Fruit fly (Drosophila melanogaster) whole organism, embryonic: Measurements from ENCODE around the gene Lrch.

ENCODE experiments used
- Asciz ChIP-seq: fragments of 200-800 bp; sonication (Bioruptor generic); optimal IDR thresholded peaks from 2 replicates; lab custom pipeline; 2017; ENCODE audit warnings: missing biosample characterization, mild to moderate bottlenecking, missing genetic modification characterization, missing genetic modification reagents
- C15 ChIP-seq: fragments of 200-800 bp; sonication (Bioruptor generic); IDR thresholded peaks from 3 replicates; pipeline ENCODE4 v1.3.6; 2022; ENCODE audit warnings: missing biosample characterization, missing genetic modification characterization
- CG1024 ChIP-seq: fragments of 200-800 bp; sonication (Bioruptor generic); IDR thresholded peaks from 2 replicates; pipeline ENCODE4 v1.3.6; 2022; ENCODE audit warnings: missing biosample characterization, missing genetic modification characterization
- CG14014 ChIP-seq: fragments of 200-800 bp; sonication (Bioruptor generic); IDR thresholded peaks from 2 replicates; pipeline ENCODE4 v1.3.6; 2022; ENCODE audit warnings: missing biosample characterization, missing genetic modification characterization
- CG1603 ChIP-seq: fragments of 200-800 bp; sonication (Bioruptor generic); optimal IDR thresholded peaks from 2 replicates; lab custom pipeline; 2019; ENCODE audit warnings: missing biosample characterization, mild to moderate bottlenecking, missing genetic modification characterization, moderate library complexity
- CG17361 ChIP-seq: fragments of 200-800 bp; sonication (Bioruptor generic); IDR thresholded peaks from 3 replicates; pipeline ENCODE4 v1.3.6; 2022; ENCODE audit warnings: missing biosample characterization, missing genetic modification characterization
- CG30431 ChIP-seq: fragments of 200-800 bp; sonication (Bioruptor generic); optimal IDR thresholded peaks from 2 replicates; lab custom pipeline; 2017; ENCODE audit warnings: missing biosample characterization, missing genetic modification characterization
- CG32532 ChIP-seq: fragments of 200-800 bp; sonication (Bioruptor generic); IDR thresholded peaks from 2 replicates; pipeline ENCODE4 v1.3.6; 2022; ENCODE audit warnings: missing biosample characterization, missing genetic modification characterization
- CG42726 ChIP-seq: fragments of 200-800 bp; sonication (Bioruptor generic); IDR thresholded peaks from 2 replicates; pipeline ENCODE4 v1.3.6; 2022; ENCODE audit warnings: missing biosample characterization, missing genetic modification characterization; ENCODE audit not compliant: partially characterized antibody
- CG4404 ChIP-seq: fragments of 200-800 bp; sonication (Bioruptor generic); IDR thresholded peaks from 2 replicates; pipeline ENCODE4 v1.3.6; 2022; ENCODE audit warnings: missing biosample characterization, missing genetic modification characterization
- CG4617 ChIP-seq: fragments of 200-800 bp; sonication (Bioruptor generic); optimal IDR thresholded peaks from 3 replicates; lab custom pipeline; 2016; ENCODE audit warnings: missing biosample characterization, missing genetic modification characterization, borderline replicate concordance
- CG6254 ChIP-seq: fragments of 200-800 bp; sonication (Bioruptor generic); optimal IDR thresholded peaks from 3 replicates; lab custom pipeline; 2017; ENCODE audit warnings: mild to moderate bottlenecking, missing biosample characterization, missing genetic modification reagents, missing genetic modification characterization
- CG6765 ChIP-seq: fragments of 200-800 bp; sonication (Bioruptor generic); optimal IDR thresholded peaks from 3 replicates; lab custom pipeline; 2017; ENCODE audit warnings: missing biosample characterization, mild to moderate bottlenecking, missing genetic modification characterization
- CG6854 ChIP-seq: fragments of 200-800 bp; sonication (Bioruptor generic); optimal IDR thresholded peaks from 3 replicates; lab custom pipeline; 2017; ENCODE audit warnings: missing biosample characterization, mild to moderate bottlenecking, missing genetic modification characterization
- CG7963 ChIP-seq: fragments of 200-800 bp; sonication (Bioruptor generic); IDR thresholded peaks from 3 replicates; pipeline ENCODE4 v1.3.6; 2022; ENCODE audit warnings: missing biosample characterization, missing genetic modification characterization; ENCODE audit not compliant: partially characterized antibody
- CG8924 ChIP-seq: fragments of 200-800 bp; optimal IDR thresholded peaks from 3 replicates; lab custom pipeline; 2019; ENCODE audit warnings: missing biosample characterization, mild to moderate bottlenecking, missing genetic modification characterization, moderate library complexity
- CrebB ChIP-seq: fragments of 200-800 bp; sonication (Bioruptor generic); optimal IDR thresholded peaks from 3 replicates; lab custom pipeline; 2018; ENCODE audit warnings: missing biosample characterization, mild to moderate bottlenecking, missing genetic modification characterization
- Deaf1 ChIP-seq: fragments of 200-800 bp; optimal IDR thresholded peaks from 3 replicates; lab custom pipeline; 2019; ENCODE audit warnings: missing biosample characterization, mild to moderate bottlenecking, missing genetic modification characterization, moderate library complexity
- ERR ChIP-seq: fragments of 200-800 bp; sonication (Bioruptor generic); optimal IDR thresholded peaks from 2 replicates; lab custom pipeline; 2016; ENCODE audit warnings: missing biosample characterization, missing genetic modification characterization
- Lpt ChIP-seq: fragments of >200 bp; optimal IDR thresholded peaks from 2 replicates; lab custom pipeline; 2018; ENCODE audit warnings: missing biosample characterization, missing genetic modification characterization
- Scr ChIP-seq: fragments of 200-800 bp; sonication (Bioruptor generic); IDR thresholded peaks from 2 replicates; pipeline ENCODE4 v1.3.6; 2022; ENCODE audit warnings: missing biosample characterization, missing genetic modification characterization; ENCODE audit not compliant: partially characterized antibody
- Taf1 ChIP-seq: fragments of 200-800 bp; sonication (Bioruptor generic); IDR thresholded peaks from 2 replicates; pipeline ENCODE4 v1.3.6; 2022; ENCODE audit warnings: missing biosample characterization, missing genetic modification characterization
- Tbp ChIP-seq: fragments of >200 bp; optimal IDR thresholded peaks from 2 replicates; lab custom pipeline; 2018; ENCODE audit warnings: missing biosample characterization, missing genetic modification characterization
- Xrp1 ChIP-seq: fragments of 200-800 bp; sonication (Bioruptor generic); IDR thresholded peaks from 2 replicates; pipeline ENCODE4 v1.3.6; 2022; ENCODE audit warnings: missing biosample characterization, missing genetic modification characterization
- ac ChIP-seq: fragments of 200-800 bp; sonication (Bioruptor generic); optimal IDR thresholded peaks from 3 replicates; lab custom pipeline; 2017; ENCODE audit warnings: missing biosample characterization, mild to moderate bottlenecking, missing genetic modification characterization
- bowl ChIP-seq: fragments of 200-800 bp; sonication (Bioruptor generic); IDR thresholded peaks from 2 replicates; pipeline ENCODE4 v1.3.6; 2022; ENCODE audit warnings: missing biosample characterization, missing genetic modification characterization
- cad ChIP-seq: fragments of >200 bp; optimal IDR thresholded peaks from 2 replicates; lab custom pipeline; 2017; ENCODE audit warnings: missing biosample characterization, missing genetic modification characterization
- cg ChIP-seq: fragments of 200-800 bp; sonication (Bioruptor generic); optimal IDR thresholded peaks from 3 replicates; lab custom pipeline; 2019; ENCODE audit warnings: missing biosample characterization, mild to moderate bottlenecking, missing genetic modification characterization, moderate library complexity
- disco-r ChIP-seq: fragments of 200-800 bp; sonication (Bioruptor generic); optimal IDR thresholded peaks from 2 replicates; lab custom pipeline; 2016; ENCODE audit warnings: missing biosample characterization, missing genetic modification characterization
- ems ChIP-seq: fragments of 200-800 bp; sonication (Bioruptor generic); optimal IDR thresholded peaks from 3 replicates; lab custom pipeline; 2016; ENCODE audit warnings: missing biosample characterization, missing genetic modification characterization
- gcm2 ChIP-seq: fragments of 200-800 bp; sonication (Bioruptor generic); optimal IDR thresholded peaks from 2 replicates; lab custom pipeline; 2016; ENCODE audit warnings: missing biosample characterization, missing genetic modification characterization
- jigr1 ChIP-seq: fragments of 200-800 bp; sonication (Bioruptor generic); IDR thresholded peaks from 3 replicates; pipeline ENCODE4 v1.3.6; 2022; ENCODE audit warnings: missing biosample characterization, missing genetic modification characterization
- klu ChIP-seq: fragments of 200-800 bp; sonication (Bioruptor generic); IDR thresholded peaks from 2 replicates; pipeline ENCODE4 v1.3.6; 2022; ENCODE audit warnings: missing biosample characterization, missing genetic modification characterization
- lola ChIP-seq, 3 experiments: fragments of >200 bp in 2 of 3; fragments of 200-800 bp in 1 of 3; sonication (Bioruptor generic) in 1 of 3; optimal IDR thresholded peaks; 2 replicates each; lab custom pipeline; 2017 to 2019; ENCODE audit warnings: missing biosample characterization in 3 of 3, missing genetic modification characterization in 3 of 3, mild to moderate bottlenecking in 1 of 3, moderate library complexity in 1 of 3
- nom ChIP-seq: fragments of 200-800 bp; sonication (Bioruptor generic); optimal IDR thresholded peaks from 2 replicates; lab custom pipeline; 2017; ENCODE audit warnings: missing biosample characterization, missing genetic modification characterization, mild to moderate bottlenecking, moderate library complexity, missing genetic modification reagents
- p53 ChIP-seq: fragments of 200-800 bp; sonication (Bioruptor generic); optimal IDR thresholded peaks from 2 replicates; lab custom pipeline; 2016; ENCODE audit warnings: missing biosample characterization, missing genetic modification characterization
- schlank ChIP-seq: fragments of 200-800 bp; sonication (Bioruptor generic); optimal IDR thresholded peaks from 2 replicates; lab custom pipeline; 2018; ENCODE audit warnings: missing biosample characterization, mild to moderate bottlenecking, missing genetic modification characterization
- sd ChIP-seq: fragments of 200-800 bp; sonication (Bioruptor generic); optimal IDR thresholded peaks from 3 replicates; lab custom pipeline; 2018; ENCODE audit warnings: missing biosample characterization, mild to moderate bottlenecking, missing genetic modification characterization, moderate library complexity
- wdn ChIP-seq: fragments of 200-800 bp; sonication (Bioruptor generic); IDR thresholded peaks from 2 replicates; pipeline ENCODE4 v1.3.6; 2022; ENCODE audit warnings: missing biosample characterization, missing genetic modification characterization

Lrch gene

dm6 chr2L:17383588-17384308 is at the start of gene Lrch (continued):
- TF ChIP-seq Asciz (GFP tag; lab: Kevin White, UChicago) (no peak), cad (GFP tag; lab: Kevin White, UChicago) (no peak), Tbp (no peak), Taf1 (GFP tag; lab: Robert Waterston, UW) (no peak), CrebB (tag; lab: Kevin White, UChicago) (peak; percentile 51), nom (GFP tag; lab: Kevin White, UChicago) (peak; percentile 56), CG30431 (no peak), cg (GFP tag; lab: Kevin White, UChicago) (peak; percentile 94), ac (GFP tag; lab: Kevin White, UChicago) (no peak), CG8924 (tag; lab: Kevin White, UChicago) (peak; percentile 39), ERR (peak; percentile 48), schlank (tag; lab: Kevin White, UChicago) (no peak), p53 (GFP tag; lab: Kevin White, UChicago) (no peak), CG42726 (GFP tag; lab: Robert Waterston, UW) (peak; percentile 81), klu (GFP tag; lab: Robert Waterston, UW) (no peak), CG1603 (tag; lab: Kevin White, UChicago) (peak; percentile 63), lola (GFP tag; optimal IDR thresholded peaks at IDR 0.05; lab: Kevin White, UChicago) (no peak), Lpt (GFP tag; lab: Kevin White, UChicago) (no peak), CG6854 (GFP tag; lab: Kevin White, UChicago) (no peak), Xrp1 (GFP tag; lab: Robert Waterston, UW) (no peak), CG6765 (no peak), CG4404 (GFP tag; lab: Robert Waterston, UW) (no peak), CG7963 (GFP tag; lab: Robert Waterston, UW) (peak; percentile 87), CG6254 (GFP tag; lab: Kevin White, UChicago) (no peak), disco-r (GFP tag; lab: Kevin White, UChicago) (no peak), Scr (GFP tag; lab: Robert Waterston, UW) (peak; percentile 74), bowl (no peak), gcm2 (GFP tag; lab: Kevin White, UChicago) (no peak), sd (tag; lab: Kevin White, UChicago) (no peak), jigr1 (no peak), wdn (GFP tag; lab: Robert Waterston, UW) (no peak), CG14014 (GFP tag; lab: Robert Waterston, UW) (peak; percentile 47; the same call in 1 of the 2 replicates), ems (no peak), CG17361 (GFP tag; lab: Robert Waterston, UW) (no peak), CG4617 (GFP tag; lab: Kevin White, UChicago) (peak; percentile 45), Deaf1 (tag; lab: Kevin White, UChicago) (peak; percentile 83), CG1024 (no peak), C15 (GFP tag; lab: Robert Waterston, UW) (no peak), CG32532 (GFP tag; lab: Robert Waterston, UW) (no peak)
